Fruit fly (Drosophila melanogaster): ENCODE results near the gene BobA.

Gene BobA

DNA sequence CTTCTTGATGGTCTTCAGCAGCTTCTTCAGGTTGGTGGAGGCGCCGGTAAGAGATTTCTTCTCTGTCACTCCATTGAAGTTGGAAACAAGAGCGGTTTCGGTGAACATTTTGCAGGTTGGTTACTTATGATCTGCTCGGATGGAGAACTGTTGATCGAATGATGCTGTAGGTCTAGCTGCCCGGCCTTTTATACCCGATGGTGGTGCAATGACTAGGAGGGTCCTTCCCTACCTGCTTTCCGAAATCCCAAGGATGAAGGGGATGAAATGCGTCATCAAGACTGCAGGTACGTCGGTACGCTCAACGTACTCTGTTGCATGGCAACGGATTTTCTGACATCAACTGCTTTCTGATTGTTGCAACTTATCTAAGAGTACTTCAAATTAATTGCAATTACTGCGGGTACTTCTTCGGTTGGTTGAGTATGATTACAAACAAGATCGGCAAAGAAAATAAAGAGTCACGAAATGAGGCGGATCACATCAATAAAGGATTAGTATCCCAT, at the start of gene BobA:
TSS of gene BobA (minus strand) at position 165 of the 506 bp plus-strand sequence.
- TF ChIP-seq CG15710 (tag; optimal IDR thresholded peaks at IDR 0.05) (no peak), CG8301 (tag; optimal IDR thresholded peaks at IDR 0.05) (no peak), CG10348 (GFP tag; IDR thresholded peaks at IDR 0.05) (no peak), CG14655 (GFP tag; optimal IDR thresholded peaks at IDR 0.05) (no peak), Snoo (tag; optimal IDR thresholded peaks at IDR 0.05) (no peak), CG13204 (GFP tag; optimal IDR thresholded peaks at IDR 0.05) (no peak), Ets98B (GFP tag; IDR thresholded peaks at IDR 0.05) (no peak), CG4496 (GFP tag; IDR thresholded peaks at IDR 0.05) (no peak), rn (GFP tag; IDR thresholded peaks at IDR 0.05) (no peak), Pif1B (GFP tag; optimal IDR thresholded peaks at IDR 0.05) (no peak), D1 (tag; optimal IDR thresholded peaks at IDR 0.05) (no peak), fd96Ca (GFP tag; IDR thresholded peaks at IDR 0.05) (no peak), EcR (GFP tag; optimal IDR thresholded peaks at IDR 0.05) (no peak), CG34367 (tag; optimal IDR thresholded peaks at IDR 0.05) (no peak), CG8159 (tag; optimal IDR thresholded peaks at IDR 0.05) (no peak), Pif1A (GFP tag; optimal IDR thresholded peaks at IDR 0.05) (no peak), CG32121 (GFP tag; IDR thresholded peaks at IDR 0.05) (no peak), CG9948 (tag; optimal IDR thresholded peaks at IDR 0.05) (no peak)

DNA sequence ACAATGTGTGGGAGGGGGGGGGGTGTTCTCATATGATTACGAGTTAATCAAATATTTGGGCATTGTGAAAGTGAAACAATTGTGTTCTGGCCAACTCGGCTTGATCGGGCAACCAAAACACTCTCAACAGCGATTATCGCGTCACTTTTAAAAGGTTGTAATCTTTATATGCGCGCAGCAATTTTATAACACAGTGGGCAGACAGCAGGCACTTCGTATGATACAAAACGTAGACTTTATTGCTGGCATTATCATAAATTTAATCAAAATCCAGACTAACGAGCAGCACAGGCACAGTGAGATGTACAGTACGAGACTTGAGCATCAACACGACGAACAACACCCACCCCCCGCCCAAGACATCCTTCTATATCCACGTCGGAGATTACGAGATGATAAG, 46.9 kb upstream of the BobA start:
- TF ChIP-seq gl (tag; optimal IDR thresholded peaks at IDR 0.05), result no peak
- no peak for TF ChIP-seq CG8301 (tag; optimal IDR thresholded peaks at IDR 0.05)
- no peak for TF ChIP-seq D1 (tag; optimal IDR thresholded peaks at IDR 0.05)
- TF ChIP-seq Pif1A (GFP tag; optimal IDR thresholded peaks at IDR 0.05), result no peak
- no peak for TF ChIP-seq CG13204 (GFP tag; optimal IDR thresholded peaks at IDR 0.05)
- no peak for TF ChIP-seq rn (GFP tag; IDR thresholded peaks at IDR 0.05)
- no peak for TF ChIP-seq CG14655 (GFP tag; optimal IDR thresholded peaks at IDR 0.05)
- TF ChIP-seq CG17806 (tag; optimal IDR thresholded peaks at IDR 0.05), result no peak
- TF ChIP-seq EcR (GFP tag; optimal IDR thresholded peaks at IDR 0.05), result no peak
- TF ChIP-seq CG32121 (GFP tag; IDR thresholded peaks at IDR 0.05), result no peak
- TF ChIP-seq Snoo (tag; optimal IDR thresholded peaks at IDR 0.05), result no peak
- TF ChIP-seq CG15710 (tag; optimal IDR thresholded peaks at IDR 0.05), result no peak
- TF ChIP-seq Pif1B (GFP tag; optimal IDR thresholded peaks at IDR 0.05), result no peak
- no peak for TF ChIP-seq CG12605 (GFP tag; IDR thresholded peaks at IDR 0.05)
- TF ChIP-seq CG9948 (tag; optimal IDR thresholded peaks at IDR 0.05), result no peak

DNA sequence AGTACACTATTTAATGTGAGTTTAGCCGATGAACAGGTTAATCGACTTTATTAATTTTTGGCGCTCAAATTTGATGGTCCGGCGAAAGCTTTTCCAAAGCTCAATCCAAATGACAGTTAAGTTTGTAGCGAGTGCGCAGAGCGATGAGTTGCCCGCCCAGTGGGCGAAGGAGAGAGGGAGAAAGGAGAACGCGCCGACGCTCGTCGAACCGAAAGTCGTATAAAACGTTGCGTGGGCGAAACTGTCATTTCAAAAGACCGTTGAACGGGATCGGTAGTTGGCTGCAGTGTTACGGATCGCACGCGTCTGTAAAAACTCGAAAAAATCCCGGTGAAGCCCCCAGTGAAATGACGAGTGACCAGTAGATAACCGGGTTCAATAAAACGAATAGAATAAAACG, 46.1 kb upstream of the BobA start, which contains the start of gene Zip71B:
TSS of gene Zip71B (plus strand) at position 265 of the 400 bp plus-strand sequence.
- TF ChIP-seq CG12605 (GFP tag; IDR thresholded peaks at IDR 0.05) (no peak), fd96Ca (GFP tag; IDR thresholded peaks at IDR 0.05) (no peak), CG13204 (GFP tag; optimal IDR thresholded peaks at IDR 0.05) (no peak), Pif1B (GFP tag; optimal IDR thresholded peaks at IDR 0.05) (no peak), CG32121 (GFP tag; IDR thresholded peaks at IDR 0.05) (no peak), rn (GFP tag; IDR thresholded peaks at IDR 0.05) (no peak), EcR (GFP tag; optimal IDR thresholded peaks at IDR 0.05) (no peak), Pif1A (GFP tag; optimal IDR thresholded peaks at IDR 0.05) (no peak), CG9948 (tag; optimal IDR thresholded peaks at IDR 0.05) (no peak), CG15710 (tag; optimal IDR thresholded peaks at IDR 0.05) (no peak), CG8301 (tag; optimal IDR thresholded peaks at IDR 0.05) (no peak), gl (tag; optimal IDR thresholded peaks at IDR 0.05) (no peak), Snoo (tag; optimal IDR thresholded peaks at IDR 0.05) (no peak), CG34367 (tag; optimal IDR thresholded peaks at IDR 0.05) (no peak), CG8159 (tag; optimal IDR thresholded peaks at IDR 0.05) (no peak)

DNA sequence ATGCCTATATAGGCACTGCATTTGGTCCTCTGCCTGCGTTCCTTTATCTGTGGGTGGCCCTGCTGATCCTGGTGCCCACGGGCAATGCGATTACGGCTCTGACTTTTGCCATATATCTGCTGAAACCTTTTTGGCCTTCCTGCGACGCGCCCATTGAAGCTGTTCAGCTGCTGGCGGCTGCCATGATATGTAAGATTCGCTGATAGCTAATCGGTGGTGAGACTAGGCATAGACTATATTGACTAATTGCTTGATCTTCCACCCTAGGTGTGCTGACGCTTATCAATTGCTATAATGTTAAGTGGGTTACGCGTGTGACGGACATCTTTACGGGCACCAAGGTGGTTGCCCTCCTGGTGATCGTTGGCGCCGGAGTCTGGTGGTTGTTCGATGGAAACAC, 44.0 kb upstream of the BobA start:
- TF ChIP-seq CG15710 (tag; optimal IDR thresholded peaks at IDR 0.05) (no peak), CG17806 (tag; optimal IDR thresholded peaks at IDR 0.05) (no peak), CG4496 (GFP tag; IDR thresholded peaks at IDR 0.05) (no peak), CG13204 (GFP tag; optimal IDR thresholded peaks at IDR 0.05) (no peak), CG14655 (GFP tag; optimal IDR thresholded peaks at IDR 0.05) (no peak), EcR (GFP tag; optimal IDR thresholded peaks at IDR 0.05) (no peak), rn (GFP tag; IDR thresholded peaks at IDR 0.05) (no peak), fd96Ca (GFP tag; IDR thresholded peaks at IDR 0.05) (no peak), Pif1B (GFP tag; optimal IDR thresholded peaks at IDR 0.05) (no peak), CG9948 (tag; optimal IDR thresholded peaks at IDR 0.05) (no peak), CG8301 (tag; optimal IDR thresholded peaks at IDR 0.05) (no peak), CG12605 (GFP tag; IDR thresholded peaks at IDR 0.05) (no peak), CG8159 (tag; optimal IDR thresholded peaks at IDR 0.05) (no peak), gl (tag; optimal IDR thresholded peaks at IDR 0.05) (no peak), CG34367 (tag; optimal IDR thresholded peaks at IDR 0.05) (no peak), Pif1A (GFP tag; optimal IDR thresholded peaks at IDR 0.05) (no peak), Snoo (tag; optimal IDR thresholded peaks at IDR 0.05) (no peak)

DNA sequence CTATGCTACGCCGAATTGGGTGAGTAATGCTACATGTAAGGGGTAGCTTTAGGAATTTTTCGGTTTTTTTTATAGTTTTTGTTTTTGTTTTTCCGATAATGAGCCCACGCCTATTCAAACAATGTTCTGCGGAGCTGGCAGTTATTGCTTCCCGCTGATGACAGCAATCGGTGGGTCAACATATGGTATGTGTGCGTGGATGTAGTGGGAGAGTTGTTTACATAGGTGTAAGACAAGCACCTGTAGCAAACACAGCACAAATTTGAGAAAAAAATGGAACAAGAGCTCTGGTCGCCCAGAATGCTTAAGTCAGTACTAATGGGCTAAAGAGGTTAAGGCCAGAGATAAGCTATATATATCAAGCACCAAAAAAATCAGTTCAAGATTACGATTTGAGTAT, 42.3 kb upstream of the BobA start:
- TF ChIP-seq D1 (tag; optimal IDR thresholded peaks at IDR 0.05) (no peak), CG32121 (GFP tag; IDR thresholded peaks at IDR 0.05) (no peak), CG12605 (GFP tag; IDR thresholded peaks at IDR 0.05) (no peak), fd96Ca (GFP tag; IDR thresholded peaks at IDR 0.05) (no peak)

All from whole organism, pupa.